Worm (Caenorhabditis elegans): ENCODE data around the gene F56C3.9.

DNA sequence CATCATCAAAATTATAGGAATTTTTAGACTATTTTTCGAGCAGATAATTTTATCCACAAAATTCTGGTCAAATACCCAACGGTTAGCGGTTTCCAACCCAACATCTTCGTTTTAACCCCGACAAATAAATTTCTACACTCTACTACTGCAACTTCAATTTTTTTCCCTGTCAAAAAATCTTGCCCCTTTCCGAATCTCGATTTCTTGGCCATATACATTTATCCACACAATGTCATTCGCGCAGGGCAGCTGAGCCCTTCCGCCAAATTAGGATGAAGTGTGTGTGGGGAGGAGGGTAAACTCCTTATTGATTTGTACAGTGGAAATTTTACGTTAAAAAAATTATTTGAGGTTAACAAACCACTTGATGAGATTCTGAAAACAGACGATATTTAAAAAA, 49.0 kb downstream of the F56C3.9 start:
- TF ChIP-seq lsy-2 (tag; optimal IDR thresholded peaks at IDR 0.05) (peak; percentile 92 to 95), snpc-4 (tag; optimal IDR thresholded peaks at IDR 0.05) (peak; percentile 89), gmeb-1 (tag; optimal IDR thresholded peaks at IDR 0.05) (peak; percentile 92), ceh-82 (tag; optimal IDR thresholded peaks at IDR 0.05) (peak; percentile 98), unc-39 (tag; optimal IDR thresholded peaks at IDR 0.05) (peak; percentile 72), F13H6.1 (tag; optimal IDR thresholded peaks at IDR 0.05) (peak; percentile 94), fos-1 (tag; optimal IDR thresholded peaks at IDR 0.05) (peak; percentile 98), egl-27 (tag; optimal IDR thresholded peaks at IDR 0.05) (peak; percentile 97), ztf-11 (tag; optimal IDR thresholded peaks at IDR 0.05) (peak; percentile 79), zag-1 (tag; optimal IDR thresholded peaks at IDR 0.05) (peak; percentile 98), ZK546.5 (tag; optimal IDR thresholded peaks at IDR 0.05) (peak; percentile 65), ama-1 (optimal IDR thresholded peaks at IDR 0.05) (no peak)
